Worm (Caenorhabditis elegans) whole organism, mixed stage, embryonic: ENCODE measurements around the gene bicd-1.
"Not testable (repeated sequence)": the region's sequence is repeated elsewhere in the genome, so short reads cannot be mapped to it uniquely, and the experiment has no call there.

Experiments
- blmp-1 ChIP-seq: fragments of 150-350 bp; optimal IDR thresholded peaks from 2 replicates; lab custom pipeline; 2014; ENCODE audit warnings: missing biosample characterization, missing genetic modification characterization
- ces-1 ChIP-seq: fragments of 150-350 bp; optimal IDR thresholded peaks from 2 replicates; lab custom pipeline; 2014; ENCODE audit warnings: missing biosample characterization, missing genetic modification reagents, missing genetic modification characterization
- elt-3 ChIP-seq: fragments of 150-350 bp; optimal IDR thresholded peaks from 2 replicates; lab custom pipeline; 2014; ENCODE audit warnings: missing biosample characterization, missing genetic modification characterization
- flh-1 ChIP-seq: fragments of 200-800 bp; sonication (Bioruptor generic); optimal IDR thresholded peaks from 2 replicates; lab custom pipeline; 2018; ENCODE audit warnings: mild to moderate bottlenecking, missing genetic modification characterization, moderate library complexity, missing compliant biosample characterization
- lin-13 ChIP-seq: fragments of 150-350 bp; optimal IDR thresholded peaks from 2 replicates; lab custom pipeline; 2014; ENCODE audit warnings: missing biosample characterization, missing genetic modification characterization
- lsy-2 ChIP-seq: fragments of 150-350 bp; optimal IDR thresholded peaks from 2 replicates; lab custom pipeline; 2014; ENCODE audit warnings: missing biosample characterization, missing genetic modification characterization
- pha-4 ChIP-seq: fragments of 150-350 bp; optimal IDR thresholded peaks from 2 replicates; lab custom pipeline; 2018; ENCODE audit warnings: missing biosample characterization, missing genetic modification reagents, missing genetic modification characterization
- snpc-4 ChIP-seq: fragments of 150-350 bp; optimal IDR thresholded peaks from 2 replicates; lab custom pipeline; 2014; ENCODE audit warnings: missing biosample characterization, missing genetic modification characterization
- unc-39 ChIP-seq: fragments of 150-350 bp; optimal IDR thresholded peaks from 2 replicates; lab custom pipeline; 2014; ENCODE audit warnings: missing biosample characterization, missing genetic modification characterization
- unc-62 ChIP-seq: fragments of 150-350 bp; optimal IDR thresholded peaks from 2 replicates; lab custom pipeline; 2014; ENCODE audit warnings: missing biosample characterization, missing genetic modification reagents, missing genetic modification characterization
- ztf-11 ChIP-seq: fragments of 150-350 bp; optimal IDR thresholded peaks from 2 replicates; lab custom pipeline; 2014; ENCODE audit warnings: missing biosample characterization, missing genetic modification characterization

DNA sequence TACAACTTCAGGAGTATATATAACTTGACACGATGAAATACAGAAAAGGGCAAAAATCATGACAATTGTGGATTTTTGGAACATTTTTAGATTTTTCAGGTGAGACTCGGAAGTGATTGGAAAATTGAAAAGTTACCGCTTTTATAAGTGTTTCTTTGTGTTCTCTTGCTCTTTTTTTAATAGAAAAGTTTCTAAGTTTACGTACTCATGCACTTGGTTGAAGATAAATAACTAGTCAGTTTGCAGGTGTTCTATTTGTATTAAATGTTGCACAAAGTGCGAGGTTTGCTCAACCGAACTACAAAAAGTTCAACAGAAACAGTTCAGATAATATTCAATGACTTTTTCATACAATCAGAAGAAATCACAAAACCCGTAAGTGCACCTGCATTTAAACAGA is 22.7 kb upstream of the bicd-1 start, which contains the start of gene nspb-3:
- not testable (repeated sequence) for TF ChIP-seq lsy-2; lin-13; pha-4 (tag; lab: Kevin White, UChicago); elt-3 (tag; lab: Kevin White, UChicago); ztf-11; unc-62; ces-1; snpc-4 (tag; lab: Kevin White, UChicago); flh-1 (GFP tag; lab: Kevin White, UChicago); blmp-1 (tag; lab: Kevin White, UChicago); unc-39
